Worm (Caenorhabditis elegans): ENCODE data around the gene pir-2.

- TF ChIP-seq fkh-6 (tag; optimal IDR thresholded peaks at IDR 0.05), result no peak
- no peak for TF ChIP-seq unc-86 (tag; optimal IDR thresholded peaks at IDR 0.05)
- TF ChIP-seq hlh-15 (tag; optimal IDR thresholded peaks at IDR 0.05), result no peak
- TF ChIP-seq tbx-7 (tag; optimal IDR thresholded peaks at IDR 0.05), result no peak
- no peak for TF ChIP-seq ama-1 (optimal IDR thresholded peaks at IDR 0.05)
- no peak for TF ChIP-seq pag-3 (tag; optimal IDR thresholded peaks at IDR 0.05; ENCODE audit: borderline replicate concordance)
- no peak for TF ChIP-seq lin-11 (tag; optimal IDR thresholded peaks at IDR 0.05)
- TF ChIP-seq ceh-31 (tag; optimal IDR thresholded peaks at IDR 0.05), result no peak
Observed at ce11 chrIII:9457192-9458103, 14.0 kb upstream of the pir-2 start.
